Worm (Caenorhabditis elegans) whole organism, L4 larva: Measurements from ENCODE around the gene vha-7.

Source experiments
- ZK546.5 ChIP-seq, 2 experiments: sonication (generic microtip); optimal IDR thresholded peaks; 2 replicates each; lab custom pipeline; 2017; ENCODE audit warnings: missing biosample characterization in 2 of 2, missing genetic modification characterization in 2 of 2
- ama-1 ChIP-seq: fragments of 150-350 bp; optimal IDR thresholded peaks from 2 replicates; lab custom pipeline; 2014; ENCODE audit warnings: inconsistent platforms, mixed read lengths
- ces-1 ChIP-seq: fragments of 150-350 bp; sonication (generic microtip); optimal IDR thresholded peaks from 4 replicates; lab custom pipeline; 2014; ENCODE audit warnings: missing biosample characterization, missing genetic modification reagents, missing genetic modification characterization
- egl-27 ChIP-seq: sonication (generic microtip); optimal IDR thresholded peaks from 3 replicates; lab custom pipeline; 2017; ENCODE audit warnings: missing biosample characterization, missing genetic modification reagents, missing genetic modification characterization
- lin-13 ChIP-seq: fragments of 150-350 bp; optimal IDR thresholded peaks from 2 replicates; lab custom pipeline; 2014; ENCODE audit warnings: missing biosample characterization, missing genetic modification reagents, missing genetic modification characterization
- mdl-1 ChIP-seq, 2 experiments: fragments of 150-350 bp in 1 of 2; sonication (generic microtip) in 1 of 2; optimal IDR thresholded peaks; 2 replicates each; lab custom pipeline; 2014 to 2017; ENCODE audit warnings: missing biosample characterization in 2 of 2, missing genetic modification characterization in 2 of 2
- nhr-111 ChIP-seq: fragments of 200-800 bp; sonication (Bioruptor generic); optimal IDR thresholded peaks from 2 replicates; lab custom pipeline; 2018; ENCODE audit warnings: mild to moderate bottlenecking, missing genetic modification characterization, missing compliant biosample characterization
- pqm-1 ChIP-seq: sonication (generic microtip); optimal IDR thresholded peaks from 2 replicates; lab custom pipeline; 2017; ENCODE audit warnings: missing biosample characterization, missing genetic modification characterization
- saeg-2 ChIP-seq: fragments of 200-800 bp; sonication (Bioruptor generic); IDR thresholded peaks from 2 replicates; pipeline ENCODE4 v1.3.6; 2022; ENCODE audit warnings: missing genetic modification reagents, missing genetic modification characterization, missing compliant biosample characterization
- unc-130 ChIP-seq: sonication (generic microtip); optimal IDR thresholded peaks from 2 replicates; lab custom pipeline; 2016; ENCODE audit warnings: missing genetic modification reagents, missing genetic modification characterization, missing compliant biosample characterization
- unc-39 ChIP-seq: sonication (generic microtip); optimal IDR thresholded peaks from 2 replicates; lab custom pipeline; 2017; ENCODE audit warnings: missing biosample characterization, missing genetic modification characterization
- unc-62 ChIP-seq, 3 experiments: fragments of 150-350 bp in 1 of 3; sonication (generic microtip); optimal IDR thresholded peaks in 2 of 3; peaks in 1 of 3; 1 replicate in 1 of 3; 2 replicates in 2 of 3; lab custom pipeline; 2014 to 2017; ENCODE audit warnings: missing biosample characterization in 3 of 3, missing genetic modification characterization in 3 of 3, missing genetic modification reagents in 3 of 3, missing genotype in 1 of 3

DNA sequence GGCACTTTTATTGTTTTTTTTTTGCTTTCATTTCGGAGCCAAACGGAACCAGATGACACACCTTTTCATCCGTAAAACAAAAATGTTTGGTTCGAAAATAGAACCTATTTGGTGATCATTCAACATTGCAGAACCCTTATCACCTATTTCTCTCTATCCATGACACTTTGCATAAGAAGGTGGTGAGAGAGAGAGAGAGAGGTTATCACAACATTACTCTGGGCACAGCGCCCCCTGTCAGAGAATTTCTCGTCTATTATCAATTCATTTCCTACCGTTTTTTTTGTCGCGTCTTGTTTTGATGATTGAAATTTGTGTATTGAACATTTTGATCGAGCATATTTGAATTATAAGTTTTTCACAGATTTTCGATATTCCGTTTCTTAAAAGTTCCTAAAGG lies 59.9 kb downstream of the vha-7 start:
- no peak for TF ChIP-seq ama-1
- no peak for TF ChIP-seq mdl-1 (tag; optimal IDR thresholded peaks at IDR 0.05; lab: Kevin White, UChicago)
- no peak for TF ChIP-seq unc-130 (GFP tag; lab: Kevin White, UChicago)
- no peak for TF ChIP-seq ZK546.5 (tag; optimal IDR thresholded peaks at IDR 0.05; lab: Kevin White, UChicago)
- TF ChIP-seq egl-27 (tag; lab: Kevin White, UChicago), result no peak
- TF ChIP-seq lin-13 (GFP tag; lab: Kevin White, UChicago), result no peak
- TF ChIP-seq saeg-2, result no peak
- no peak for TF ChIP-seq unc-62 (GFP tag; optimal IDR thresholded peaks at IDR 0.05 in 1 of 2; lab: Kevin White, UChicago)
- TF ChIP-seq unc-62 (tag; optimal IDR thresholded peaks at IDR 0.05; lab: Kevin White, UChicago), result no peak
- peak; percentile 60 for TF ChIP-seq pqm-1 (tag; lab: Kevin White, UChicago)
- TF ChIP-seq nhr-111, result no peak
- no peak for TF ChIP-seq ces-1 (GFP tag; lab: Kevin White, UChicago)
- no peak for TF ChIP-seq unc-39 (tag; lab: Kevin White, UChicago)
